Fruit fly (Drosophila melanogaster): ENCODE results near the gene Ubr3.

Ubr3 gene

DNA sequence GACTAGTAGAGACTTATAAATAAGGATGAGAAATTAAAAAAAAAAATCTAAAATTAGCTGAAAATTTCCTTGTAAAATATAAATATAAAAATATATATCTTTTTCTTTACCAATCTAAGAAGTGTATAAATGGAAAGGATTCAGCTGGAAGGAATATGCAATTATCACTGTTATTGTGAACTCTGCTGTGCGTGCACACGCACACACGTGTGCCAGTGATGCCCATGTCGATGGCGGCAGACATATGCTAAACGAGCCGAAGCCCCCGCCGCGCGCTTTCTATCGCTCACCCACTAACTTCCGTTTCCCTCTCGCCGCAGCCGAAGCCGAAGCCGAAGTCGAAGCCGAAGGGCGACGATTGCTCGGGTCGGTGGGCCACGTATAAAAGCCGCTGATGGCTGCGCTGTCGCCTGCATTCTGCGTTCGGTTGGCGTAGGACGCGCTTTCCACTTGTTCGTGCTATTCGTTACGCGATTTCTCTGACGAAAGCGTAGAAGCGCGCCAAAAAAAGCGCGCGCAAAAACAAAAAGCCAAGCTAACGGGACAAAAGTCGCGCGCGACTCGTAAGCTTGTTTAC is 59.6 kb downstream of the Ubr3 start, which contains the start of gene Tbh (continued):
- TF ChIP-seq CG34224 (GFP tag; IDR thresholded peaks at IDR 0.05; ENCODE audit: partially characterized antibody) = no peak
- TF ChIP-seq CG13123 (GFP tag; optimal IDR thresholded peaks at IDR 0.05) = no peak
- peak; percentile 13 for TF ChIP-seq Dp (GFP tag; optimal IDR thresholded peaks at IDR 0.05)
- TF ChIP-seq chif (GFP tag; optimal IDR thresholded peaks at IDR 0.05) = no peak
- no peak for TF ChIP-seq gcm2 (GFP tag; optimal IDR thresholded peaks at IDR 0.05)
- TF ChIP-seq Spps (tag; optimal IDR thresholded peaks at IDR 0.05) = no peak
- TF ChIP-seq Ada2b (GFP tag; IDR thresholded peaks at IDR 0.05) = peak; percentile 35; the same call in 1 of the 2 replicates
- TF ChIP-seq CG12744 (GFP tag; optimal IDR thresholded peaks at IDR 0.05) = no peak
- TF ChIP-seq CG6272 (GFP tag; IDR thresholded peaks at IDR 0.05) = no peak
- TF ChIP-seq ab (GFP tag; optimal IDR thresholded peaks at IDR 0.05) = no peak
- peak; percentile 23 for TF ChIP-seq CG1233 (GFP tag; optimal IDR thresholded peaks at IDR 0.05)
- TF ChIP-seq al (GFP tag; IDR thresholded peaks at IDR 0.05) = no peak
- TF ChIP-seq CG6175 (GFP tag; IDR thresholded peaks at IDR 0.05) = no peak
- no peak for TF ChIP-seq nau (GFP tag; optimal IDR thresholded peaks at IDR 0.05)
- TF ChIP-seq lola (GFP tag; optimal IDR thresholded peaks at IDR 0.05) = no peak
- TF ChIP-seq CG9215 (GFP tag; IDR thresholded peaks at IDR 0.05) = peak; percentile 28; the same call in 1 of the 2 replicates
- no peak for TF ChIP-seq ind (GFP tag; optimal IDR thresholded peaks at IDR 0.05)
- no peak for TF ChIP-seq CG8281 (tag; optimal IDR thresholded peaks at IDR 0.05)
- TF ChIP-seq emc (GFP tag; optimal IDR thresholded peaks at IDR 0.05) = no peak
- no peak for TF ChIP-seq CG3163 (GFP tag; optimal IDR thresholded peaks at IDR 0.05)
- peak; percentile 24 for TF ChIP-seq CG10543 (GFP tag; optimal IDR thresholded peaks at IDR 0.05)
- no peak for TF ChIP-seq CG4328 (GFP tag; optimal IDR thresholded peaks at IDR 0.05)
- no peak for TF ChIP-seq CG9797 (GFP tag; optimal IDR thresholded peaks at IDR 0.05)
- no peak for TF ChIP-seq Gug (GFP tag; IDR thresholded peaks at IDR 0.05)
- TF ChIP-seq CG2129 (GFP tag; IDR thresholded peaks at IDR 0.05; ENCODE audit: partially characterized antibody) = no peak
- peak; percentile 7 for TF ChIP-seq CG17385 (GFP tag; optimal IDR thresholded peaks at IDR 0.05)
- peak; percentile 28 for TF ChIP-seq PHDP (tag; optimal IDR thresholded peaks at IDR 0.05)
- TF ChIP-seq cato (GFP tag; optimal IDR thresholded peaks at IDR 0.05; ENCODE audit: borderline replicate concordance) = no peak
- no peak for TF ChIP-seq sima (GFP tag; optimal IDR thresholded peaks at IDR 0.05)
- peak; percentile 38 for TF ChIP-seq CG10209 (GFP tag; optimal IDR thresholded peaks at IDR 0.05)
- no peak for TF ChIP-seq CG11093 (GFP tag; IDR thresholded peaks at IDR 0.05)
- TF ChIP-seq CG8089 (GFP tag; optimal IDR thresholded peaks at IDR 0.05) = no peak
- no peak for TF ChIP-seq eyg (GFP tag; optimal IDR thresholded peaks at IDR 0.05)
- no peak for TF ChIP-seq NC2α (GFP tag; optimal IDR thresholded peaks at IDR 0.05)
- no peak for TF ChIP-seq Taf1 (GFP tag; IDR thresholded peaks at IDR 0.05)
- TF ChIP-seq Optix (GFP tag; IDR thresholded peaks at IDR 0.05) = no peak
- TF ChIP-seq CG17802 (tag; optimal IDR thresholded peaks at IDR 0.05) = no peak
- no peak for TF ChIP-seq NFAT (GFP tag; IDR thresholded peaks at IDR 0.05)
- peak; percentile 73 for TF ChIP-seq Fer1 (GFP tag; optimal IDR thresholded peaks at IDR 0.05)
- TF ChIP-seq Fer2 (tag; optimal IDR thresholded peaks at IDR 0.05) = no peak
- peak; percentile 16 for TF ChIP-seq Hand (GFP tag; optimal IDR thresholded peaks at IDR 0.05)
- TF ChIP-seq CG10321 (GFP tag; IDR thresholded peaks at IDR 0.05) = no peak
- no peak for TF ChIP-seq Dek (tag; optimal IDR thresholded peaks at IDR 0.05)
- TF ChIP-seq zen (tag; optimal IDR thresholded peaks at IDR 0.05) = no peak
- no peak for TF ChIP-seq CG6791 (GFP tag; IDR thresholded peaks at IDR 0.05; ENCODE audit: partially characterized antibody)
- no peak for TF ChIP-seq Rx (GFP tag; IDR thresholded peaks at IDR 0.05)
- TF ChIP-seq CG31224 (GFP tag; IDR thresholded peaks at IDR 0.05) = no peak
- TF ChIP-seq Hey (tag; optimal IDR thresholded peaks at IDR 0.05) = peak; percentile 35
- TF ChIP-seq tin (GFP tag; optimal IDR thresholded peaks at IDR 0.05) = no peak
- TF ChIP-seq CG17359 (tag; optimal IDR thresholded peaks at IDR 0.05) = peak; percentile 25
- no peak for TF ChIP-seq H15 (GFP tag; IDR thresholded peaks at IDR 0.05)

Measured in whole organism, embryonic.